Worm (Caenorhabditis elegans): Measurements from ENCODE around the gene srv-12.

DNA sequence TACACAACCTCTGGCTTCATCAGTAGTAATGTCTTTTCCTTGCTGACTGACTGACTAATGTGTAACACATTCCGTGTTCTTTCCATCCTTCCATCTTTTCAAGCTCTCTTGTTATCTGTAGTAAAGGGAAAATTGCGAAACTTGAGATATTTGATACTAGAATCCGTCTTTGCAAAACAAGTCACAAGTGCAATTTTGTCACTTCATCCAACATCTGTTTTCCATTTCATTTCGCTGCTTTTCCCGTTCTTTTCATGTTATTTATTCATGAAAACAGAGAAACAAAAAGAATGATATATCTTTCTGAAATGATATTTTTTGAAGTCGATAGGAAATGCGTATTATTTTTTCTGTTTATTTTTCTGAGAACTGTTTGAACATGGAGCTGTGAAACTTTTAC lies 7.4 kb downstream of the srv-12 start:
- no peak for TF ChIP-seq ztf-4 (tag; optimal IDR thresholded peaks at IDR 0.05)
- no peak for TF ChIP-seq sem-4 (tag; optimal IDR thresholded peaks at IDR 0.05)

Data from whole organism, L2 larva.